Worm (Caenorhabditis elegans): ENCODE data around the gene josd-1.

- no peak for TF ChIP-seq tab-1 (GFP tag; IDR thresholded peaks at IDR 0.05)
- no peak for TF ChIP-seq ztf-23 (GFP tag; IDR thresholded peaks at IDR 0.05)
- TF ChIP-seq ref-1 (GFP tag; conservative IDR thresholded peaks at IDR 0.05) = no peak
- no peak for TF ChIP-seq klf-2 (GFP tag; conservative IDR thresholded peaks at IDR 0.05)
- TF ChIP-seq ztf-29 (GFP tag; IDR thresholded peaks at IDR 0.05) = no peak
These were observed 48.4 kb upstream of the josd-1 start, which contains the start of gene tbcc-1 for ce11 chrIII:2787979-2788491.

Data from whole organism, midembryonic.